In genomic region chrX:18678876-18679275, dm6 we compare ENCODE assay signal across 3 fruit fly cellular contexts.
A peak's percentile ranks its signal among the peaks of the same experiment; 100 is the strongest.
TF ChIP-seq lines count a peak whose summit lies in the region.

No protein-coding gene starts in this region.

- TF ChIP-seq CTCF in whole organism, embryonic (GFP tag; optimal IDR thresholded peaks at IDR 0.05; lab: Kevin White, UChicago), result no peak

TF ChIP-seq in whole organism, embryonic, 481 proteins besides CTCF, POLR2A, EP300 and RAD21:
- TF ChIP-seq Blimp-1 (GFP tag; optimal IDR thresholded peaks at IDR 0.05; lab: Kevin White, UChicago) (peak; percentile 19), Med (GFP tag; lab: Kevin White, UChicago) (peak; percentile 60), ftz-f1 (GFP tag; optimal IDR thresholded peaks at IDR 0.05; lab: Kevin White, UChicago) (no peak), fd96Cb (tag; optimal IDR thresholded peaks at IDR 0.05; lab: Kevin White, UChicago) (peak; percentile 13), CG11504 (tag; optimal IDR thresholded peaks at IDR 0.05; lab: Kevin White, UChicago) (peak; percentile 23), CG1603 (tag; optimal IDR thresholded peaks at IDR 0.05; lab: Kevin White, UChicago) (peak; percentile 46), wdn (GFP tag; IDR thresholded peaks at IDR 0.05; lab: Robert Waterston, UW) (no peak), Drgx (GFP tag; IDR thresholded peaks at IDR 0.05; lab: Robert Waterston, UW) (peak; percentile 81), CG1647 (GFP tag; optimal IDR thresholded peaks at IDR 0.05; lab: Kevin White, UChicago) (no peak), HLH3B (GFP tag; IDR thresholded peaks at IDR 0.05; lab: Robert Waterston, UW) (0 out of 2 replicates have a peak, but pooled peaks have one; percentile 10), sisA (GFP tag; IDR thresholded peaks at IDR 0.05; lab: Robert Waterston, UW) (peak; percentile 15; the same call in 1 of the 2 replicates), CG2116 (GFP tag; optimal IDR thresholded peaks at IDR 0.05; lab: Kevin White, UChicago) (no peak), Ptx1 (GFP tag; IDR thresholded peaks at IDR 0.05; lab: Robert Waterston, UW) (peak; percentile 18; the same call in 1 of the 2 replicates), vvl (GFP tag; IDR thresholded peaks at IDR 0.05; lab: Robert Waterston, UW) (peak; percentile 62; the same call in 1 of the 2 replicates), ci (GFP tag; IDR thresholded peaks at IDR 0.05; lab: Robert Waterston, UW) (peak; percentile 70), CG8290 (GFP tag; optimal IDR thresholded peaks at IDR 0.05; lab: Kevin White, UChicago) (no peak), CG8290 (tag; optimal IDR thresholded peaks at IDR 0.05; lab: Kevin White, UChicago) (peak in 1 of 2 experiments; percentile 13), CG31441 (GFP tag; IDR thresholded peaks at IDR 0.05; lab: Robert Waterston, UW) (0 out of 2 replicates have a peak, but pooled peaks have one; percentile 15), ttk (GFP tag; IDR thresholded peaks at IDR 0.05; lab: Robert Waterston, UW) (no peak), sens (GFP tag; lab: Kevin White, UChicago) (peak; percentile 69), Dad (GFP tag; optimal IDR thresholded peaks at IDR 0.05; lab: Kevin White, UChicago) (no peak), ara (GFP tag; IDR thresholded peaks at IDR 0.05; lab: Robert Waterston, UW) (peak; percentile 52), Sox102F (GFP tag; optimal IDR thresholded peaks at IDR 0.05; lab: Kevin White, UChicago) (peak; percentile 54), bsh (GFP tag; optimal IDR thresholded peaks at IDR 0.05; lab: Kevin White, UChicago) (peak in 1 of 2 experiments; percentile 24), CG6689 (GFP tag; IDR thresholded peaks at IDR 0.05; lab: Robert Waterston, UW) (peak; percentile 42), Awh (GFP tag; IDR thresholded peaks at IDR 0.05; lab: Robert Waterston, UW) (peak; percentile 40; the same call in 1 of the 2 replicates), dmrt99B (tag; optimal IDR thresholded peaks at IDR 0.05; lab: Kevin White, UChicago) (peak; percentile 2), dmrt11E (tag; optimal IDR thresholded peaks at IDR 0.05; lab: Kevin White, UChicago) (no peak)

TF ChIP-seq in whole organism, prepupa, 60 proteins besides CTCF, POLR2A, EP300 and RAD21 (continues in another document):
- TF ChIP-seq Lpt (GFP tag; optimal IDR thresholded peaks at IDR 0.05; lab: Kevin White, UChicago) (no peak), CG15336 (GFP tag; IDR thresholded peaks at IDR 0.05; lab: Robert Waterston, UW) (peak; percentile 69), CG6163 (GFP tag; IDR thresholded peaks at IDR 0.05; lab: Robert Waterston, UW) (peak; percentile 71), topi (GFP tag; optimal IDR thresholded peaks at IDR 0.05; lab: Kevin White, UChicago) (no peak), Ets21C (GFP tag; optimal IDR thresholded peaks at IDR 0.05; lab: Kevin White, UChicago) (no peak), pdm3 (GFP tag; optimal IDR thresholded peaks at IDR 0.05; lab: Kevin White, UChicago) (peak; percentile 55), eg (GFP tag; IDR thresholded peaks at IDR 0.05; lab: Robert Waterston, UW) (peak; percentile 80), Blimp-1 (GFP tag; optimal IDR thresholded peaks at IDR 0.05; lab: Kevin White, UChicago) (no peak), svp (GFP tag; lab: Kevin White, UChicago) (peak; percentile 48), net (GFP tag; optimal IDR thresholded peaks at IDR 0.05; lab: Kevin White, UChicago) (peak; percentile 31), CG16779 (tag; optimal IDR thresholded peaks at IDR 0.05; lab: Kevin White, UChicago) (no peak), CG7368 (GFP tag; optimal IDR thresholded peaks at IDR 0.05; lab: Kevin White, UChicago) (no peak), CG8632 (GFP tag; optimal IDR thresholded peaks at IDR 0.05; lab: Kevin White, UChicago) (no peak), dsx (GFP tag; optimal IDR thresholded peaks at IDR 0.05; lab: Kevin White, UChicago; ENCODE audit: poor library complexity, severe bottlenecking) (no peak), CG31627 (GFP tag; optimal IDR thresholded peaks at IDR 0.05; lab: Kevin White, UChicago) (peak; percentile 9), Eip93F (GFP tag; optimal IDR thresholded peaks at IDR 0.05; lab: Kevin White, UChicago) (no peak), CG8119 (GFP tag; IDR thresholded peaks at IDR 0.05; lab: Robert Waterston, UW) (peak; percentile 47; the same call in 1 of the 3 replicates), Hr4 (GFP tag; optimal IDR thresholded peaks at IDR 0.05; lab: Kevin White, UChicago) (peak; percentile 51), cyc (GFP tag; optimal IDR thresholded peaks at IDR 0.05; lab: Kevin White, UChicago) (peak; percentile 21), fkh (GFP tag; optimal IDR thresholded peaks at IDR 0.05; lab: Kevin White, UChicago) (no peak), CG4318 (GFP tag; optimal IDR thresholded peaks at IDR 0.05; lab: Kevin White, UChicago) (peak; percentile 32), Gug (GFP tag; IDR thresholded peaks at IDR 0.05; lab: Robert Waterston, UW) (no peak), CG10669 (GFP tag; optimal IDR thresholded peaks at IDR 0.05; lab: Kevin White, UChicago) (no peak), Sox14 (GFP tag; optimal IDR thresholded peaks at IDR 0.05; lab: Kevin White, UChicago) (peak; percentile 25), CG8319 (GFP tag; optimal IDR thresholded peaks at IDR 0.05; lab: Kevin White, UChicago) (peak; percentile 2), CG1621 (tag; optimal IDR thresholded peaks at IDR 0.05; lab: Kevin White, UChicago) (no peak), CG32006 (GFP tag; optimal IDR thresholded peaks at IDR 0.05; lab: Kevin White, UChicago) (peak; percentile 55), ss (GFP tag; optimal IDR thresholded peaks at IDR 0.05; lab: Kevin White, UChicago) (peak in 1 of 2 experiments; percentile 15), CG9139 (GFP tag; optimal IDR thresholded peaks at IDR 0.05; lab: Kevin White, UChicago) (no peak), achi (GFP tag; optimal IDR thresholded peaks at IDR 0.05; lab: Kevin White, UChicago) (peak; percentile 45), CG3919 (GFP tag; optimal IDR thresholded peaks at IDR 0.05; lab: Kevin White, UChicago) (peak; percentile 47), CG6808 (GFP tag; optimal IDR thresholded peaks at IDR 0.05; lab: Kevin White, UChicago) (no peak), Sox15 (GFP tag; optimal IDR thresholded peaks at IDR 0.05; lab: Kevin White, UChicago) (no peak), Met (GFP tag; optimal IDR thresholded peaks at IDR 0.05; lab: Kevin White, UChicago) (peak; percentile 18)

TF ChIP-seq in whole organism, pupa, 21 proteins besides CTCF, POLR2A, EP300 and RAD21:
- TF ChIP-seq rn (GFP tag; IDR thresholded peaks at IDR 0.05; lab: Robert Waterston, UW) (no peak), EcR (GFP tag; optimal IDR thresholded peaks at IDR 0.05; lab: Kevin White, UChicago) (no peak), CG13204 (GFP tag; optimal IDR thresholded peaks at IDR 0.05; lab: Kevin White, UChicago) (no peak), gl (tag; optimal IDR thresholded peaks at IDR 0.05; lab: Kevin White, UChicago) (no peak), CG17806 (tag; optimal IDR thresholded peaks at IDR 0.05; lab: Kevin White, UChicago) (no peak), CG14655 (GFP tag; optimal IDR thresholded peaks at IDR 0.05; lab: Kevin White, UChicago) (peak; percentile 43), CG34367 (tag; optimal IDR thresholded peaks at IDR 0.05; lab: Kevin White, UChicago) (no peak), CG4496 (GFP tag; IDR thresholded peaks at IDR 0.05; lab: Robert Waterston, UW) (peak; percentile 75; the same call in 2 of the 3 replicates), Pif1B (GFP tag; optimal IDR thresholded peaks at IDR 0.05; lab: Kevin White, UChicago) (peak; percentile 14), Ets98B (GFP tag; IDR thresholded peaks at IDR 0.05; lab: Robert Waterston, UW) (peak; percentile 52), CG8159 (tag; optimal IDR thresholded peaks at IDR 0.05; lab: Kevin White, UChicago) (no peak), CG32121 (GFP tag; IDR thresholded peaks at IDR 0.05; lab: Robert Waterston, UW) (peak; percentile 53; the same call in 1 of the 2 replicates), Pif1A (GFP tag; optimal IDR thresholded peaks at IDR 0.05; lab: Kevin White, UChicago) (peak; percentile 7), CG9948 (tag; optimal IDR thresholded peaks at IDR 0.05; lab: Kevin White, UChicago) (peak; percentile 25), fd96Ca (GFP tag; IDR thresholded peaks at IDR 0.05; lab: Robert Waterston, UW) (peak; percentile 79), Snoo (tag; optimal IDR thresholded peaks at IDR 0.05; lab: Kevin White, UChicago) (no peak), CG8301 (tag; optimal IDR thresholded peaks at IDR 0.05; lab: Kevin White, UChicago) (peak; percentile 29), D1 (tag; optimal IDR thresholded peaks at IDR 0.05; lab: Kevin White, UChicago) (no peak), CG12605 (GFP tag; IDR thresholded peaks at IDR 0.05; lab: Robert Waterston, UW) (peak; percentile 41; the same call in 1 of the 2 replicates), CG10348 (GFP tag; IDR thresholded peaks at IDR 0.05; lab: Robert Waterston, UW) (0 out of 2 replicates have a peak, but pooled peaks have one; percentile 31), CG15710 (tag; optimal IDR thresholded peaks at IDR 0.05; lab: Kevin White, UChicago) (no peak)

Comparison
In these comparisons a context has a peak if more than half of its experiments do, and no peak if none do; other contexts are left out.
1. Of the 7 proteins assayed by ChIP-seq in both whole organism, embryonic and whole organism, prepupa: peak only in whole organism, embryonic: Blimp-1; only in whole organism, prepupa: none; in both: Sox102F; in neither: 5.